Worm (Caenorhabditis elegans) whole organism, L4 larva: ENCODE data around the gene acr-8.

Experiments
- F37D6.2 ChIP-seq: sonication (generic microtip); optimal IDR thresholded peaks from 2 replicates; lab custom pipeline; 2016; ENCODE audit warnings: mild to moderate bottlenecking, missing genetic modification characterization, missing compliant biosample characterization
- R02D3.7 ChIP-seq: fragments of 150-350 bp; sonication (generic microtip); optimal IDR thresholded peaks from 3 replicates; lab custom pipeline; 2014; ENCODE audit warnings: missing biosample characterization, missing genetic modification characterization
- T20F7.1 ChIP-seq: fragments of 200-800 bp; sonication (Bioruptor generic); optimal IDR thresholded peaks from 2 replicates; lab custom pipeline; 2018; ENCODE audit warnings: mild to moderate bottlenecking, missing genetic modification characterization, missing compliant biosample characterization
- Y105C5A.15 ChIP-seq: fragments of 200-800 bp; sonication (Bioruptor generic); IDR thresholded peaks from 2 replicates; pipeline ENCODE4 v1.3.6; 2022; ENCODE audit warnings: missing genetic modification characterization, missing compliant biosample characterization
- Y48G9A.11 ChIP-seq: fragments of 200-800 bp; sonication (Bioruptor generic); IDR thresholded peaks from 2 replicates; pipeline ENCODE4 v1.3.6; 2022; ENCODE audit warnings: missing genetic modification reagents, missing genetic modification characterization, missing compliant biosample characterization
- Y5F2A.4 ChIP-seq: fragments of 200-800 bp; sonication (Bioruptor generic); optimal IDR thresholded peaks from 2 replicates; lab custom pipeline; 2018; ENCODE audit warnings: mild to moderate bottlenecking, missing genetic modification characterization, missing compliant biosample characterization
- Y75B8A.6 ChIP-seq: fragments of 200-800 bp; sonication (Bioruptor generic); IDR thresholded peaks from 2 replicates; pipeline ENCODE4 v1.3.6; 2022; ENCODE audit warnings: missing genetic modification reagents, missing genetic modification characterization, missing compliant biosample characterization
- ZK337.2 ChIP-seq: fragments of 200-800 bp; sonication (Bioruptor generic); IDR thresholded peaks from 2 replicates; pipeline ENCODE4 v1.3.6; 2022; ENCODE audit warnings: missing genetic modification reagents, missing genetic modification characterization, missing compliant biosample characterization
- ZK546.5 ChIP-seq, 2 experiments: sonication (generic microtip); optimal IDR thresholded peaks; 2 replicates each; lab custom pipeline; 2017; ENCODE audit warnings: missing biosample characterization in 2 of 2, missing genetic modification characterization in 2 of 2
- aha-1 ChIP-seq: fragments of 150-350 bp; peaks from one replicate; lab custom pipeline; 2014; ENCODE audit warnings: missing biosample characterization, missing genetic modification characterization
- ama-1 ChIP-seq: fragments of 150-350 bp; optimal IDR thresholded peaks from 2 replicates; lab custom pipeline; 2014; ENCODE audit warnings: inconsistent platforms, mixed read lengths
- attf-4 ChIP-seq: sonication (generic microtip); optimal IDR thresholded peaks from 3 replicates; lab custom pipeline; 2017; ENCODE audit warnings: missing biosample characterization, missing genetic modification characterization
- ceh-62 ChIP-seq: sonication (generic microtip); optimal IDR thresholded peaks from 2 replicates; lab custom pipeline; 2017; ENCODE audit warnings: missing biosample characterization, missing genetic modification characterization
- daf-12 ChIP-seq: fragments of 150-350 bp; optimal IDR thresholded peaks from 2 replicates; lab custom pipeline; 2014; ENCODE audit warnings: missing biosample characterization, missing genetic modification reagents, missing genetic modification characterization
- dmd-6 ChIP-seq: fragments of 200-800 bp; sonication (Bioruptor generic); IDR thresholded peaks from 2 replicates; pipeline ENCODE4 v1.3.6; 2022; ENCODE audit warnings: missing genetic modification reagents, missing genetic modification characterization, missing compliant biosample characterization
- dmd-8 ChIP-seq: fragments of 200-800 bp; sonication (Bioruptor generic); IDR thresholded peaks from 2 replicates; pipeline ENCODE4 v1.3.6; 2022; ENCODE audit warnings: missing genetic modification characterization, missing compliant biosample characterization
- duxl-1 ChIP-seq: sonication (generic microtip); optimal IDR thresholded peaks from 2 replicates; lab custom pipeline; 2016; ENCODE audit warnings: mild to moderate bottlenecking, missing genetic modification characterization, moderate library complexity, missing compliant biosample characterization; ENCODE audit not compliant: poor library complexity
- dve-1 ChIP-seq: sonication (generic microtip); optimal IDR thresholded peaks from 2 replicates; lab custom pipeline; 2017; ENCODE audit warnings: antibody characterized with exemption, mild to moderate bottlenecking, missing genetic modification characterization, missing compliant biosample characterization; ENCODE audit not compliant: insufficient read depth
- egl-43 ChIP-seq: fragments of 200-800 bp; sonication (Bioruptor generic); IDR thresholded peaks from 2 replicates; pipeline ENCODE4 v1.3.6; 2022; ENCODE audit warnings: missing genetic modification reagents, missing genetic modification characterization, missing compliant biosample characterization
- fkh-10 ChIP-seq: fragments of 150-350 bp; optimal IDR thresholded peaks from 2 replicates; lab custom pipeline; 2014; ENCODE audit warnings: missing biosample characterization, missing genetic modification reagents, missing genetic modification characterization
- fos-1 ChIP-seq: fragments of 150-350 bp; optimal IDR thresholded peaks from 2 replicates; lab custom pipeline; 2014; ENCODE audit warnings: missing biosample characterization, missing genetic modification characterization
- hlh-11 ChIP-seq: fragments of 200-800 bp; sonication (Bioruptor generic); optimal IDR thresholded peaks from 2 replicates; lab custom pipeline; 2018; ENCODE audit warnings: mild to moderate bottlenecking, missing genetic modification characterization, missing compliant biosample characterization
- hlh-30 ChIP-seq: sonication (generic microtip); optimal IDR thresholded peaks from 2 replicates; lab custom pipeline; 2017; ENCODE audit warnings: antibody characterized with exemption, mild to moderate bottlenecking, missing genetic modification characterization, missing compliant biosample characterization; ENCODE audit not compliant: insufficient read depth
- jun-1 ChIP-seq: fragments of 150-350 bp; optimal IDR thresholded peaks from 2 replicates; lab custom pipeline; 2014; ENCODE audit warnings: missing biosample characterization, missing genetic modification reagents, missing genetic modification characterization
- lim-7 ChIP-seq: fragments of 200-800 bp; sonication (Bioruptor generic); IDR thresholded peaks from 2 replicates; pipeline ENCODE4 v1.3.6; 2022; ENCODE audit warnings: missing genetic modification characterization, missing compliant biosample characterization
- lin-1 ChIP-seq: fragments of 200-800 bp; sonication (Bioruptor generic); IDR thresholded peaks from 2 replicates; pipeline ENCODE4 v1.3.6; 2022; ENCODE audit warnings: missing genetic modification reagents, missing genetic modification characterization, missing compliant biosample characterization
- lin-13 ChIP-seq: fragments of 150-350 bp; optimal IDR thresholded peaks from 2 replicates; lab custom pipeline; 2014; ENCODE audit warnings: missing biosample characterization, missing genetic modification reagents, missing genetic modification characterization
- lir-3 ChIP-seq: sonication (generic microtip); optimal IDR thresholded peaks from 2 replicates; lab custom pipeline; 2016; ENCODE audit warnings: mild to moderate bottlenecking, missing genetic modification characterization, missing compliant biosample characterization
- mep-1 ChIP-seq: fragments of 150-350 bp; sonication (generic microtip); optimal IDR thresholded peaks from 3 replicates; lab custom pipeline; 2014; ENCODE audit warnings: missing biosample characterization, missing genetic modification characterization
- mes-2 ChIP-seq: sonication (generic microtip); optimal IDR thresholded peaks from 2 replicates; lab custom pipeline; 2016; ENCODE audit warnings: missing genotype, mild to moderate bottlenecking, missing genetic modification characterization, missing compliant biosample characterization; ENCODE audit not compliant: poor library complexity, severe bottlenecking
- nhr-10 ChIP-seq: fragments of 150-350 bp; optimal IDR thresholded peaks from 2 replicates; lab custom pipeline; 2014; ENCODE audit warnings: missing biosample characterization, missing genetic modification characterization
- nhr-11 ChIP-seq: fragments of 150-350 bp; optimal IDR thresholded peaks from 2 replicates; lab custom pipeline; 2014; ENCODE audit warnings: missing biosample characterization, missing genetic modification characterization
- nhr-111 ChIP-seq: fragments of 200-800 bp; sonication (Bioruptor generic); optimal IDR thresholded peaks from 2 replicates; lab custom pipeline; 2018; ENCODE audit warnings: mild to moderate bottlenecking, missing genetic modification characterization, missing compliant biosample characterization
- nhr-25 ChIP-seq: sonication (generic microtip); optimal IDR thresholded peaks from 2 replicates; lab custom pipeline; 2017; ENCODE audit warnings: missing genetic modification characterization, mild to moderate bottlenecking, missing compliant biosample characterization, antibody characterized with exemption, moderate library complexity, borderline replicate concordance; ENCODE audit not compliant: insufficient read depth
- nhr-41 ChIP-seq: fragments of 200-800 bp; sonication (Bioruptor generic); IDR thresholded peaks from 2 replicates; pipeline ENCODE4 v1.3.6; 2022; ENCODE audit warnings: missing genetic modification reagents, missing genetic modification characterization, missing compliant biosample characterization
- nhr-6 ChIP-seq: fragments of 150-350 bp; optimal IDR thresholded peaks from 2 replicates; lab custom pipeline; 2014; ENCODE audit warnings: missing biosample characterization, missing genetic modification characterization
- nhr-77 ChIP-seq: fragments of 150-350 bp; optimal IDR thresholded peaks from 2 replicates; lab custom pipeline; 2014; ENCODE audit warnings: missing biosample characterization, missing genetic modification characterization
- pha-4 ChIP-seq, 2 experiments: fragments of 150-350 bp in 1 of 2; fragments of 200-800 bp in 1 of 2; sonication (Bioruptor generic) in 1 of 2; IDR thresholded peaks in 1 of 2; optimal IDR thresholded peaks in 1 of 2; 2 replicates each; pipeline versions ENCODE4 v1.3.6 to Lab custom; 2014 to 2022; ENCODE audit warnings: missing genetic modification characterization in 2 of 2, missing genetic modification reagents in 2 of 2, missing biosample characterization in 1 of 2, missing compliant biosample characterization in 1 of 2
- php-3 ChIP-seq: fragments of 200-800 bp; sonication (Bioruptor generic); IDR thresholded peaks from 2 replicates; pipeline ENCODE4 v1.3.6; 2022; ENCODE audit warnings: missing genetic modification reagents, missing genetic modification characterization, missing compliant biosample characterization
- pqm-1 ChIP-seq: sonication (generic microtip); optimal IDR thresholded peaks from 2 replicates; lab custom pipeline; 2017; ENCODE audit warnings: missing biosample characterization, missing genetic modification characterization
- rbr-2 ChIP-seq: sonication (generic microtip); optimal IDR thresholded peaks from 2 replicates; lab custom pipeline; 2016; ENCODE audit warnings: missing genotype, missing genetic modification characterization, missing compliant biosample characterization
- sdz-12 ChIP-seq: fragments of 200-800 bp; sonication (Bioruptor generic); optimal IDR thresholded peaks from 2 replicates; lab custom pipeline; 2018; ENCODE audit warnings: mild to moderate bottlenecking, missing genetic modification characterization, missing compliant biosample characterization
- snpc-4 ChIP-seq: fragments of 150-350 bp; optimal IDR thresholded peaks from 2 replicates; lab custom pipeline; 2014; ENCODE audit warnings: missing biosample characterization, missing genetic modification characterization
- spr-3 ChIP-seq: fragments of 200-800 bp; sonication (Bioruptor generic); optimal IDR thresholded peaks from 2 replicates; lab custom pipeline; 2018; ENCODE audit warnings: mild to moderate bottlenecking, missing genetic modification characterization, missing compliant biosample characterization
- zag-1 ChIP-seq: fragments of 150-350 bp; optimal IDR thresholded peaks from 2 replicates; lab custom pipeline; 2014; ENCODE audit warnings: missing biosample characterization, missing genetic modification characterization
- zip-2 ChIP-seq: fragments of 150-350 bp; optimal IDR thresholded peaks from 2 replicates; lab custom pipeline; 2014; ENCODE audit warnings: missing biosample characterization, missing genetic modification characterization

The acr-8 gene

ce11 chrX:10379678-10380077 lies 32.8 kb upstream of the acr-8 start, which contains the start of gene rme-4 (continued):
- peak; percentile 9 for TF ChIP-seq T20F7.1 (GFP tag; lab: Kevin White, UChicago)
- TF ChIP-seq sdz-12 (GFP tag; lab: Kevin White, UChicago), result no peak
- no peak for TF ChIP-seq mep-1 (tag; lab: Kevin White, UChicago)
- TF ChIP-seq Y105C5A.15 (GFP tag; lab: Robert Waterston, UW), result no peak
- TF ChIP-seq, all 104 proteins: peak for 8

- TF ChIP-seq rbr-2 (tag; lab: Kevin White, UChicago), result no peak
- no peak for TF ChIP-seq Y105C5A.15 (GFP tag; lab: Robert Waterston, UW)
- TF ChIP-seq pqm-1 (tag; lab: Kevin White, UChicago), result no peak
- TF ChIP-seq lir-3, result no peak
- no peak for TF ChIP-seq nhr-11
- no peak for TF ChIP-seq Y5F2A.4
- TF ChIP-seq hlh-11 (tag; lab: Kevin White, UChicago), result no peak
- TF ChIP-seq ZK337.2 (GFP tag; lab: Robert Waterston, UW), result no peak
- no peak for TF ChIP-seq Y48G9A.11 (GFP tag; lab: Robert Waterston, UW)
Measured at ce11 chrX:10386001-10386400, 26.5 kb upstream of the acr-8 start.

ce11 chrX:10386408-10386807 lies 26.1 kb upstream of the acr-8 start, which contains the start of gene dyf-6:
Gene dyf-6, minus strand, starts transcription at chrX:10386508.
- TF ChIP-seq aha-1 (peak; percentile 86), nhr-41 (GFP tag; lab: Robert Waterston, UW) (no peak)

DNA sequence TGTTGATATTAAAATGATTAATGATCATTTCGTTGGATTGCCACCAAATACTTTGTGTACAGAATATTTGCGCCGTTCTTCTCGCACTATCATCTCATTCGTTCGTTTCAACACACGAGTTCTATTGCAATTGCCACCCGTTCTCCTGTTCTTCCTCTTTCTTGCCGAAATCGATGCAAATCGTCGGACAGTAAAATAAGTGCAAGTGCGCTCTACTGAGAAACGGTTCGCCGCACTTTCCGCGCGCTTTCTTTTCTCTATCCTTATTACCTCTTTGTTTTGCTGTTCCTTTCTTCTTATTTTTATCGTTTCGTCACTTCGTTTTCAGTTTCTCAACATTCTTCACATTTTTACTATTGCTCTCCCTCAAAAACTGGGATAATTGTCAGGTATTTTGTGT lies 21.4 kb upstream of the acr-8 start:
- peak; percentile 13 for TF ChIP-seq nhr-77
- no peak for TF ChIP-seq lin-1 (GFP tag; lab: Robert Waterston, UW)
- TF ChIP-seq zag-1 (tag; lab: Kevin White, UChicago), result no peak
- peak; percentile 80 for TF ChIP-seq dve-1 (tag; lab: Kevin White, UChicago)
- TF ChIP-seq nhr-10, result no peak
- no peak for TF ChIP-seq dmd-8 (GFP tag; lab: Robert Waterston, UW)
- TF ChIP-seq lin-13 (GFP tag; lab: Kevin White, UChicago), result peak; percentile 8
- TF ChIP-seq sdz-12 (GFP tag; lab: Kevin White, UChicago), result no peak
- TF ChIP-seq nhr-6 (tag; lab: Kevin White, UChicago), result no peak
- TF ChIP-seq jun-1, result no peak
- no peak for TF ChIP-seq mes-2 (tag; lab: Kevin White, UChicago)
- TF ChIP-seq ZK337.2 (GFP tag; lab: Robert Waterston, UW), result no peak
- TF ChIP-seq lim-7 (GFP tag; lab: Robert Waterston, UW), result no peak
- no peak for TF ChIP-seq php-3 (GFP tag; lab: Robert Waterston, UW)
- no peak for TF ChIP-seq pha-4 (GFP tag; IDR thresholded peaks at IDR 0.05; lab: Robert Waterston, UW)
- no peak for TF ChIP-seq pha-4 (tag; optimal IDR thresholded peaks at IDR 0.05; lab: Kevin White, UChicago)
- no peak for TF ChIP-seq ceh-62 (tag; lab: Kevin White, UChicago)
- no peak for TF ChIP-seq Y75B8A.6 (GFP tag; lab: Robert Waterston, UW)
- peak; percentile 75 for TF ChIP-seq nhr-25
- TF ChIP-seq duxl-1 (tag; lab: Kevin White, UChicago), result no peak
- TF ChIP-seq R02D3.7, result no peak
- TF ChIP-seq spr-3 (GFP tag; lab: Kevin White, UChicago), result no peak
- peak; percentile 29; the same call in 1 of the 2 replicates for TF ChIP-seq dmd-6
- TF ChIP-seq egl-43 (GFP tag; lab: Robert Waterston, UW), result no peak
- TF ChIP-seq F37D6.2 (tag; lab: Kevin White, UChicago), result no peak
- peak; percentile 57 for TF ChIP-seq hlh-30 (tag; lab: Kevin White, UChicago)
- TF ChIP-seq daf-12, result no peak
- TF ChIP-seq fkh-10 (GFP tag; lab: Kevin White, UChicago), result no peak
- TF ChIP-seq Y5F2A.4, result no peak
- TF ChIP-seq nhr-41 (GFP tag; lab: Robert Waterston, UW), result no peak
- no peak for TF ChIP-seq nhr-111
- TF ChIP-seq attf-4, result no peak
- TF ChIP-seq ZK546.5 (tag; optimal IDR thresholded peaks at IDR 0.05; lab: Kevin White, UChicago), result no peak
- no peak for TF ChIP-seq snpc-4 (tag; lab: Kevin White, UChicago)
- TF ChIP-seq fos-1 (tag; lab: Kevin White, UChicago), result no peak
- TF ChIP-seq zip-2 (tag; lab: Kevin White, UChicago), result no peak
- no peak for TF ChIP-seq ama-1
